Worm (Caenorhabditis elegans): ENCODE measurements around the gene F40G9.17.

Gene F40G9.17

DNA sequence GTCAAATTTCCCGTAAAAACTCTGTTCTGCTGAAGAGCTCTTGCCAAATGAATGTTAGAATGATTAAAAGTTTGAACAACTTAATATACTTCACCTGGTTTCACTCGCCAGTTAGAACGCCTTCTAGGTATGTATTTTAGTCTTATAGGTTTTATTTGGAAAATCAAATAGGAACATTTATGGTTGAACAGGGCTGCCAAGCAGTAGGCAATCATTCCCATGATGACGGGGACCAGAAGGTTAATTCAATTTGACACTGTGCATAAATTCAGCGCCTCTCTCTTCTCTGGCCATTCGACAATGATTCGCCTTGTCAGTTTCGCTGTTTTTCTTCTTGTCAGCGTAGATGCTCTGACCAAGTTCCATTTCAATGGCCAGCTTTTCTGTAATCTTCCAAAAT lies 12.2 kb upstream of the F40G9.17 start, which contains the start of gene F40G9.15:
Gene F40G9.15 (plus strand): TSS at position 301 of the 400 bp plus-strand sequence.
- no peak for TF ChIP-seq nhr-23 (tag; optimal IDR thresholded peaks at IDR 0.05)
- no peak for TF ChIP-seq unc-39 (tag; optimal IDR thresholded peaks at IDR 0.05)
- TF ChIP-seq ceh-28 (tag; optimal IDR thresholded peaks at IDR 0.05) = no peak
- TF ChIP-seq ceh-82 (tag; optimal IDR thresholded peaks at IDR 0.05) = no peak

DNA sequence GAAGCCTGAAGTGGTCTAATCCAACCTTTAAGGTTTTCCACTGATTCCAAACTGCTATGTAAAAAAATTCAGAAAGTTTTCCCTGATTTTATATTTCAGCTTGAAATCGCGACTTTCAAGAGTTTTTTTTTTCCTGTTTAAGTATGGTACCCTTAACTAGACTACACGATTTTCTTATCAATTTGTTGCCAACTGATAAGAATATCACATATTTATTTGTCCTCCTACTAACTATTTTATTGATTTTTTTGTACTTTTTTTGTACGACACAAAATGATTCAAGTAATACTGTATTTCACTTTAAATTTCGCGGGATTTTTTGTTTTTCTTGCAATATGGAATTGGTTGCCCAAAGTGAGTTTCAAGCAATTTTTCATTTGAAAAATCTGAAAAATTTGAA lies 11.2 kb upstream of the F40G9.17 start:
- TF ChIP-seq elt-2 (tag; optimal IDR thresholded peaks at IDR 0.05) (peak; percentile 66), fkh-10 (GFP tag; optimal IDR thresholded peaks at IDR 0.05) (no peak), pqm-1 (tag; optimal IDR thresholded peaks at IDR 0.05) (peak; percentile 52)

DNA sequence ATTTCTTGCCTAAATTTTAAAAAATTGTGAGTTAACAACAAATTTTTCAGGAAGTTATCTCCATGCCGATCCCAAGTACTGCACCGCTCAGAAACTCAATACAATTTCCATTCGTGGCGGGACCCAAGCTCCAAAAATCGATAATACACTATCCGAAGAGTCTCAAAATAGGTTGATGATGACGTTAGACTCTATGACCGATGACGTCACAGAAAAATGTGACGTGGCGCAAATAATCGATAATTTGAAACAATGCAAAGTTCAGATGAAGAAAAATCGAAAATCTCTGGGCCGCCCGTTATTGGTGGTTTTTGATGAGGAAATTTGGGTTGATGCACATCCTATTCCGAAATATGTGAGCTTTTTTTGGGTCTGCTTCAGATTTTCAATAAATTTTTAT lies 9.9 kb upstream of the F40G9.17 start:
- TF ChIP-seq ceh-28 (tag; optimal IDR thresholded peaks at IDR 0.05) (peak; percentile 49), eor-1 (tag; optimal IDR thresholded peaks at IDR 0.05) (no peak)

DNA sequence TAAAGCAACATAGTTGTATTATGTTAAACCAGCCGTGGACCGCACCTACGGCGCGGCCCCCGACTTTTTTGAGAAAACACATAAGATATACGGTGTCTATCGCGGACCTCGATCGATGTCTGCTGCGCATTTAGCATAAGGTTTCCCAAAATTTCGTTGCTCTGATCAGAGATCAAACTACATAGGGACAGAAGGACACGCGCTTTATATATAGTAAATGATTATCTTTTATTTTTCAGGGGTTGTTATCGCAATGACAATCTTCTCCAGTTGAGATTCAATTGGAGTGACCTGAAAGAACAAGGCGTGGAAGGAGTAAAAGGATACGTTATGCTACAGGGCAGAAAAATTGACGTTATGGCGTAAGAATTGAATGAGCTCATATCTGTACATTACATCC lies 8.4 kb upstream of the F40G9.17 start:
- peak; percentile 19 for TF ChIP-seq elt-2 (tag; optimal IDR thresholded peaks at IDR 0.05)

DNA sequence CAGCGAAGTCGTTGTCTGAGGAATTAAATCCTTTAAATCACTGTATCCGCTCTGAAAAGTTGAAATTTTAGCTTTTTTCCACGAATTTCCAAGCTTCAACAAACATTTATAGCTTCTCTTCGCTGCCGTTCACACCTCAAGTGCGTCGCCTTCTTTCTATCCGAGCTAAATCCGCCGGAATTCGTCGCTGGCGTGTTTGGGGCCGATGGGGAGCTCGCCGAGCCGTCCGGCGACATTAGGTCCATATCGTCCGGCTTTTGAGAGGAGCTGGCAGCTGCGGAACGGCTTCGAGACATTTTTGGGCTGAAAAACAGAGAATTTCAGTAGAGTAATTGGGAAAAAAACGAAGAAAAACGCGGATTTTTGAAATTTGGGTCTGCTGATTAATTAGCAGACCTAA lies 6.4 kb upstream of the F40G9.17 start, which contains the start of gene mxl-2:
Gene mxl-2 (minus strand): TSS at position 303 of the 400 bp plus-strand sequence.
- TF ChIP-seq pqm-1 (tag; optimal IDR thresholded peaks at IDR 0.05) (no peak), eor-1 (tag; optimal IDR thresholded peaks at IDR 0.05) (no peak), ama-1 (optimal IDR thresholded peaks at IDR 0.05) (no peak), nhr-23 (tag; optimal IDR thresholded peaks at IDR 0.05) (no peak), ceh-82 (tag; optimal IDR thresholded peaks at IDR 0.05) (no peak), elt-3 (tag; optimal IDR thresholded peaks at IDR 0.05) (no peak), sea-2 (GFP tag; optimal IDR thresholded peaks at IDR 0.05) (no peak), nhr-43 (tag; optimal IDR thresholded peaks at IDR 0.05; ENCODE audit: poor library complexity, severe bottlenecking) (no peak), nhr-28 (tag; optimal IDR thresholded peaks at IDR 0.05) (no peak), ZK546.5 (tag; optimal IDR thresholded peaks at IDR 0.05) (no peak), hmg-11 (tag; optimal IDR thresholded peaks at IDR 0.05) (no peak), zag-1 (tag; optimal IDR thresholded peaks at IDR 0.05) (no peak), unc-62 (GFP tag; optimal IDR thresholded peaks at IDR 0.05) (no peak), skn-1 (tag; optimal IDR thresholded peaks at IDR 0.05) (no peak)

DNA sequence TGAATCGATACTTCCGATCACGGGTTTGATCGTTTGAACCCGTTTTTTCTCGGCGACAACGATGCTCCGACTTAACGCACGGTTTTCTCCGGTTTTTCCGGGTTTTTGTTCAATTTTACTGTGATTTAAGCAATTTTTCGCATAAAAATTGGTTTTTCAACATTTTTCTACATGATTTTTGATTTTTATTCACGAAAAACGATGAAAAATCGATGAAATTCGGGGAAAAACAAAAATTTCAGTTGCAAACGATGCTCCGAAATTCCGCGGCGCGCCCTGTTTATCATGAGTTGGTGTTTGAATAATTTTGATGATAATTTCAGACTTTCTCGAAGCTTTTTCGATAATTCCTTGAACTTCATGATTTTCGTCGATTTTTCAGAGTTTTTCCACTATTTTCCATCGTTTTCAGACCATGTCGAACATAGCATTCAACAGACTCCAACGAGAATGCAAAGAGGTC lies 5.8 kb upstream of the F40G9.17 start, which contains the start of gene ubc-20:
Gene ubc-20 (plus strand): TSS at position 413 of the 463 bp plus-strand sequence.
- no peak for TF ChIP-seq ceh-28 (tag; optimal IDR thresholded peaks at IDR 0.05)
- no peak for TF ChIP-seq nhr-76 (tag; optimal IDR thresholded peaks at IDR 0.05)
- peak; percentile 29 for TF ChIP-seq nfya-1 (tag; optimal IDR thresholded peaks at IDR 0.05; ENCODE audit: insufficient read depth)
- peak; percentile 14 for TF ChIP-seq skn-1 (tag; optimal IDR thresholded peaks at IDR 0.05)
- no peak for TF ChIP-seq nhr-43 (tag; optimal IDR thresholded peaks at IDR 0.05; ENCODE audit: poor library complexity, severe bottlenecking)
- no peak for TF ChIP-seq eor-1 (tag; optimal IDR thresholded peaks at IDR 0.05)
- TF ChIP-seq elt-1 (tag; optimal IDR thresholded peaks at IDR 0.05) = no peak
- peak; percentile 42 for TF ChIP-seq elt-2 (tag; optimal IDR thresholded peaks at IDR 0.05)
- no peak for TF ChIP-seq ztf-11 (tag; optimal IDR thresholded peaks at IDR 0.05)
- TF ChIP-seq mdl-1 (tag; optimal IDR thresholded peaks at IDR 0.05) = no peak
- TF ChIP-seq lin-39 (tag; optimal IDR thresholded peaks at IDR 0.05) = no peak
- no peak for TF ChIP-seq nhr-11 (tag; optimal IDR thresholded peaks at IDR 0.05)
- TF ChIP-seq jun-1 (tag; optimal IDR thresholded peaks at IDR 0.05) = no peak
- no peak for TF ChIP-seq nhr-12 (tag; optimal IDR thresholded peaks at IDR 0.05)
- no peak for TF ChIP-seq lsy-12 (tag; optimal IDR thresholded peaks at IDR 0.05)
- no peak for TF ChIP-seq snpc-4 (tag; optimal IDR thresholded peaks at IDR 0.05)
- no peak for TF ChIP-seq ztf-4 (tag; optimal IDR thresholded peaks at IDR 0.05)
- peak; percentile 39 for TF ChIP-seq hmg-11 (tag; optimal IDR thresholded peaks at IDR 0.05)
- TF ChIP-seq elt-3 (tag; optimal IDR thresholded peaks at IDR 0.05) = no peak
- no peak for TF ChIP-seq nhr-77 (tag; optimal IDR thresholded peaks at IDR 0.05)
- TF ChIP-seq egl-27 (tag; optimal IDR thresholded peaks at IDR 0.05) = no peak
- TF ChIP-seq egl-5 (tag; optimal IDR thresholded peaks at IDR 0.05) = no peak
- TF ChIP-seq nhr-25 (tag; optimal IDR thresholded peaks at IDR 0.05) = no peak
- no peak for TF ChIP-seq daf-12 (tag; optimal IDR thresholded peaks at IDR 0.05)
- no peak for TF ChIP-seq ceh-9 (tag; optimal IDR thresholded peaks at IDR 0.05)
- TF ChIP-seq nhr-67 (tag; optimal IDR thresholded peaks at IDR 0.05) = no peak
- TF ChIP-seq aly-2 (tag; optimal IDR thresholded peaks at IDR 0.05) = no peak
- TF ChIP-seq sea-2 (GFP tag; optimal IDR thresholded peaks at IDR 0.05) = no peak
- no peak for TF ChIP-seq ceh-16 (tag; optimal IDR thresholded peaks at IDR 0.05)
- no peak for TF ChIP-seq fkh-2 (tag; optimal IDR thresholded peaks at IDR 0.05)
- TF ChIP-seq R02D3.7 (tag; optimal IDR thresholded peaks at IDR 0.05) = no peak
- no peak for TF ChIP-seq ZK546.5 (tag; optimal IDR thresholded peaks at IDR 0.05)
- no peak for TF ChIP-seq fos-1 (tag; optimal IDR thresholded peaks at IDR 0.05)
- no peak for TF ChIP-seq mml-1 (tag; optimal IDR thresholded peaks at IDR 0.05)
- no peak for TF ChIP-seq zag-1 (tag; optimal IDR thresholded peaks at IDR 0.05)
- no peak for TF ChIP-seq nhr-28 (tag; optimal IDR thresholded peaks at IDR 0.05)

All from whole organism, L3 larva.